Fruit fly (Drosophila melanogaster): ENCODE measurements around the gene pros.

dm6 chr3R:11316667-11317066 lies 11.6 kb upstream of the pros start:
- no peak for TF ChIP-seq psq (optimal IDR thresholded peaks at IDR 0.05)
- no peak for TF ChIP-seq h (optimal IDR thresholded peaks at IDR 0.05)
- TF ChIP-seq insv (optimal IDR thresholded peaks at IDR 0.05), result no peak
- TF ChIP-seq Sin3A (optimal IDR thresholded peaks at IDR 0.05), result no peak
